Worm (Caenorhabditis elegans) whole organism, L4/young adult: ENCODE results near the gene ZK945.6.

ENCODE experiments used
- W03F9.2 ChIP-seq: fragments of 150-350 bp; optimal IDR thresholded peaks from 2 replicates; lab custom pipeline; 2014; ENCODE audit warnings: missing biosample characterization, missing genetic modification characterization
- dao-5 ChIP-seq: sonication (generic microtip); optimal IDR thresholded peaks from 2 replicates; lab custom pipeline; 2016; ENCODE audit warnings: missing genotype, missing genetic modification characterization, moderate library complexity, missing compliant biosample characterization
- him-1 ChIP-seq: sonication (generic microtip); optimal IDR thresholded peaks from 2 replicates; lab custom pipeline; 2016; ENCODE audit warnings: missing genotype, missing genetic modification reagents, missing genetic modification characterization, missing compliant biosample characterization

- TF ChIP-seq dao-5 (tag; lab: Kevin White, UChicago): no peak
- no peak for TF ChIP-seq W03F9.2
- TF ChIP-seq him-1 (tag; lab: Kevin White, UChicago): no peak
Observed at ce11 chrII:10144092-10144491, 37.3 kb upstream of the ZK945.6 start, which contains the start of gene F27E5.3.
